Worm (Caenorhabditis elegans) whole organism, L4 larva: ENCODE measurements around the gene Y57E12AL.2.

Experiments
- D1046.2 ChIP-seq: fragments of 200-800 bp; sonication (Bioruptor generic); IDR thresholded peaks from 2 replicates; pipeline ENCODE4 v1.3.6; 2022; ENCODE audit warnings: missing genetic modification characterization, missing compliant biosample characterization
- F10B5.3 ChIP-seq: sonication (generic microtip); optimal IDR thresholded peaks from 2 replicates; lab custom pipeline; 2016; ENCODE audit warnings: mild to moderate bottlenecking, missing genetic modification characterization, missing compliant biosample characterization
- F37D6.2 ChIP-seq: sonication (generic microtip); optimal IDR thresholded peaks from 2 replicates; lab custom pipeline; 2016; ENCODE audit warnings: mild to moderate bottlenecking, missing genetic modification characterization, missing compliant biosample characterization
- R02D3.7 ChIP-seq: fragments of 150-350 bp; sonication (generic microtip); optimal IDR thresholded peaks from 3 replicates; lab custom pipeline; 2014; ENCODE audit warnings: missing biosample characterization, missing genetic modification characterization
- T26A8.4 ChIP-seq: fragments of 200-800 bp; sonication (Bioruptor generic); IDR thresholded peaks from 2 replicates; pipeline ENCODE4 v1.3.6; 2022; ENCODE audit warnings: missing genetic modification characterization, missing compliant biosample characterization
- Y48G9A.11 ChIP-seq: fragments of 200-800 bp; sonication (Bioruptor generic); IDR thresholded peaks from 2 replicates; pipeline ENCODE4 v1.3.6; 2022; ENCODE audit warnings: missing genetic modification reagents, missing genetic modification characterization, missing compliant biosample characterization
- ZK546.5 ChIP-seq, 2 experiments: sonication (generic microtip); optimal IDR thresholded peaks; 2 replicates each; lab custom pipeline; 2017; ENCODE audit warnings: missing biosample characterization in 2 of 2, missing genetic modification characterization in 2 of 2
- aha-1 ChIP-seq: fragments of 150-350 bp; peaks from one replicate; lab custom pipeline; 2014; ENCODE audit warnings: missing biosample characterization, missing genetic modification characterization
- aly-2 ChIP-seq: sonication (generic microtip); optimal IDR thresholded peaks from 2 replicates; lab custom pipeline; 2018; ENCODE audit warnings: missing biosample characterization, missing genetic modification characterization
- ama-1 ChIP-seq: fragments of 150-350 bp; optimal IDR thresholded peaks from 2 replicates; lab custom pipeline; 2014; ENCODE audit warnings: inconsistent platforms, mixed read lengths
- ceh-20 ChIP-seq: fragments of 200-800 bp; sonication (Bioruptor generic); IDR thresholded peaks from 2 replicates; pipeline ENCODE4 v1.3.6; 2022; ENCODE audit warnings: missing genetic modification reagents, missing genetic modification characterization, missing compliant biosample characterization
- daf-12 ChIP-seq: fragments of 150-350 bp; optimal IDR thresholded peaks from 2 replicates; lab custom pipeline; 2014; ENCODE audit warnings: missing biosample characterization, missing genetic modification reagents, missing genetic modification characterization
- daf-19 ChIP-seq: fragments of 200-800 bp; sonication (Bioruptor generic); conservative IDR thresholded peaks from 2 replicates; pipeline ENCODE4 v1.3.6; 2022; ENCODE audit warnings: missing genetic modification characterization, missing compliant biosample characterization
- dmd-6 ChIP-seq: fragments of 200-800 bp; sonication (Bioruptor generic); IDR thresholded peaks from 2 replicates; pipeline ENCODE4 v1.3.6; 2022; ENCODE audit warnings: missing genetic modification reagents, missing genetic modification characterization, missing compliant biosample characterization
- dmd-8 ChIP-seq: fragments of 200-800 bp; sonication (Bioruptor generic); IDR thresholded peaks from 2 replicates; pipeline ENCODE4 v1.3.6; 2022; ENCODE audit warnings: missing genetic modification characterization, missing compliant biosample characterization
- duxl-1 ChIP-seq: sonication (generic microtip); optimal IDR thresholded peaks from 2 replicates; lab custom pipeline; 2016; ENCODE audit warnings: mild to moderate bottlenecking, missing genetic modification characterization, moderate library complexity, missing compliant biosample characterization; ENCODE audit not compliant: poor library complexity
- dve-1 ChIP-seq: sonication (generic microtip); optimal IDR thresholded peaks from 2 replicates; lab custom pipeline; 2017; ENCODE audit warnings: antibody characterized with exemption, mild to moderate bottlenecking, missing genetic modification characterization, missing compliant biosample characterization; ENCODE audit not compliant: insufficient read depth
- egl-27 ChIP-seq: sonication (generic microtip); optimal IDR thresholded peaks from 3 replicates; lab custom pipeline; 2017; ENCODE audit warnings: missing biosample characterization, missing genetic modification reagents, missing genetic modification characterization
- hif-1 ChIP-seq, 2 experiments: sonication (generic microtip); optimal IDR thresholded peaks; 2 replicates each; lab custom pipeline; 2016 to 2017; ENCODE audit warnings: missing compliant biosample characterization in 2 of 2, missing genetic modification characterization in 2 of 2, missing genetic modification reagents in 2 of 2, missing genotype in 2 of 2, mild to moderate bottlenecking in 1 of 2
- lin-1 ChIP-seq: fragments of 200-800 bp; sonication (Bioruptor generic); IDR thresholded peaks from 2 replicates; pipeline ENCODE4 v1.3.6; 2022; ENCODE audit warnings: missing genetic modification reagents, missing genetic modification characterization, missing compliant biosample characterization
- lin-15B ChIP-seq: fragments of 150-350 bp; sonication (generic microtip); optimal IDR thresholded peaks from 3 replicates; lab custom pipeline; 2014; ENCODE audit warnings: missing biosample characterization, missing genetic modification characterization
- lin-38 ChIP-seq: fragments of 200-800 bp; sonication (Bioruptor generic); IDR thresholded peaks from 2 replicates; pipeline ENCODE4 v1.3.6; 2022; ENCODE audit warnings: missing genetic modification reagents, missing genetic modification characterization, missing compliant biosample characterization
- madf-5 ChIP-seq, 2 experiments: fragments of 200-800 bp; sonication (Bioruptor generic); IDR thresholded peaks; 2 replicates each; pipeline ENCODE4 v1.3.6; 2022; ENCODE audit warnings: missing compliant biosample characterization in 2 of 2, missing genetic modification characterization in 2 of 2
- mdt-29 ChIP-seq: fragments of 200-800 bp; sonication (Bioruptor generic); IDR thresholded peaks from 2 replicates; pipeline ENCODE4 v1.3.6; 2022; ENCODE audit warnings: missing genetic modification reagents, missing genetic modification characterization, missing compliant biosample characterization
- mep-1 ChIP-seq: fragments of 150-350 bp; sonication (generic microtip); optimal IDR thresholded peaks from 3 replicates; lab custom pipeline; 2014; ENCODE audit warnings: missing biosample characterization, missing genetic modification characterization
- mes-2 ChIP-seq: sonication (generic microtip); optimal IDR thresholded peaks from 2 replicates; lab custom pipeline; 2016; ENCODE audit warnings: missing genotype, mild to moderate bottlenecking, missing genetic modification characterization, missing compliant biosample characterization; ENCODE audit not compliant: poor library complexity, severe bottlenecking
- nhr-10 ChIP-seq: fragments of 150-350 bp; optimal IDR thresholded peaks from 2 replicates; lab custom pipeline; 2014; ENCODE audit warnings: missing biosample characterization, missing genetic modification characterization
- nhr-11 ChIP-seq: fragments of 150-350 bp; optimal IDR thresholded peaks from 2 replicates; lab custom pipeline; 2014; ENCODE audit warnings: missing biosample characterization, missing genetic modification characterization
- nhr-237 ChIP-seq: sonication (generic microtip); optimal IDR thresholded peaks from 2 replicates; lab custom pipeline; 2017; ENCODE audit warnings: missing biosample characterization, missing genetic modification characterization
- nhr-6 ChIP-seq: fragments of 150-350 bp; optimal IDR thresholded peaks from 2 replicates; lab custom pipeline; 2014; ENCODE audit warnings: missing biosample characterization, missing genetic modification characterization
- nhr-77 ChIP-seq: fragments of 150-350 bp; optimal IDR thresholded peaks from 2 replicates; lab custom pipeline; 2014; ENCODE audit warnings: missing biosample characterization, missing genetic modification characterization
- pha-4 ChIP-seq, 2 experiments: fragments of 150-350 bp in 1 of 2; fragments of 200-800 bp in 1 of 2; sonication (Bioruptor generic) in 1 of 2; IDR thresholded peaks in 1 of 2; optimal IDR thresholded peaks in 1 of 2; 2 replicates each; pipeline versions ENCODE4 v1.3.6 to Lab custom; 2014 to 2022; ENCODE audit warnings: missing genetic modification characterization in 2 of 2, missing genetic modification reagents in 2 of 2, missing biosample characterization in 1 of 2, missing compliant biosample characterization in 1 of 2
- saeg-2 ChIP-seq: fragments of 200-800 bp; sonication (Bioruptor generic); IDR thresholded peaks from 2 replicates; pipeline ENCODE4 v1.3.6; 2022; ENCODE audit warnings: missing genetic modification reagents, missing genetic modification characterization, missing compliant biosample characterization
- set-16 ChIP-seq: fragments of 200-800 bp; sonication (Bioruptor generic); IDR thresholded peaks from 2 replicates; pipeline ENCODE4 v1.3.6; 2022; ENCODE audit warnings: missing genetic modification reagents, missing genetic modification characterization, missing compliant biosample characterization
- skn-1 ChIP-seq: fragments of 150-350 bp; optimal IDR thresholded peaks from 2 replicates; lab custom pipeline; 2014; ENCODE audit warnings: missing biosample characterization, missing genetic modification characterization
- snpc-1.2 ChIP-seq: fragments of 200-800 bp; sonication (Bioruptor generic); IDR thresholded peaks from 2 replicates; pipeline ENCODE4 v1.3.6; 2022; ENCODE audit warnings: missing genetic modification reagents, missing genetic modification characterization, missing compliant biosample characterization
- snpc-4 ChIP-seq: fragments of 150-350 bp; optimal IDR thresholded peaks from 2 replicates; lab custom pipeline; 2014; ENCODE audit warnings: missing biosample characterization, missing genetic modification characterization
- tag-97 ChIP-seq: fragments of 200-800 bp; sonication (Bioruptor generic); IDR thresholded peaks from 2 replicates; pipeline ENCODE4 v1.3.6; 2022; ENCODE audit warnings: missing genetic modification characterization, missing compliant biosample characterization
- unc-130 ChIP-seq: sonication (generic microtip); optimal IDR thresholded peaks from 2 replicates; lab custom pipeline; 2016; ENCODE audit warnings: missing genetic modification reagents, missing genetic modification characterization, missing compliant biosample characterization
- unc-39 ChIP-seq: sonication (generic microtip); optimal IDR thresholded peaks from 2 replicates; lab custom pipeline; 2017; ENCODE audit warnings: missing biosample characterization, missing genetic modification characterization
- unc-62 ChIP-seq, 3 experiments: fragments of 150-350 bp in 1 of 3; sonication (generic microtip); optimal IDR thresholded peaks in 2 of 3; peaks in 1 of 3; 1 replicate in 1 of 3; 2 replicates in 2 of 3; lab custom pipeline; 2014 to 2017; ENCODE audit warnings: missing biosample characterization in 3 of 3, missing genetic modification characterization in 3 of 3, missing genetic modification reagents in 3 of 3, missing genotype in 1 of 3
- vab-7 ChIP-seq: fragments of 200-800 bp; sonication (Bioruptor generic); IDR thresholded peaks from 2 replicates; pipeline ENCODE4 v1.3.6; 2022; ENCODE audit warnings: missing genetic modification reagents, missing genetic modification characterization, missing compliant biosample characterization
- zfp-2 ChIP-seq: sonication (generic microtip); optimal IDR thresholded peaks from 2 replicates; lab custom pipeline; 2016; ENCODE audit warnings: mild to moderate bottlenecking, missing genetic modification characterization, missing compliant biosample characterization
- zfp-3 ChIP-seq: fragments of 200-800 bp; sonication (Bioruptor generic); conservative IDR thresholded peaks from 2 replicates; pipeline ENCODE4 v1.3.6; 2022; ENCODE audit warnings: missing genetic modification reagents, missing genetic modification characterization, missing compliant biosample characterization

Gene Y57E12AL.2

ce11 chrV:7057795-7058194 is at the start of gene Y57E12AL.2:
TSS of gene Y57E12AL.2 (plus strand) at chrV:7058095.
- TF ChIP-seq aha-1 = peak; percentile 21
- TF ChIP-seq, all 104 proteins: peak for 1; not testable (repeated sequence) for 103

DNA sequence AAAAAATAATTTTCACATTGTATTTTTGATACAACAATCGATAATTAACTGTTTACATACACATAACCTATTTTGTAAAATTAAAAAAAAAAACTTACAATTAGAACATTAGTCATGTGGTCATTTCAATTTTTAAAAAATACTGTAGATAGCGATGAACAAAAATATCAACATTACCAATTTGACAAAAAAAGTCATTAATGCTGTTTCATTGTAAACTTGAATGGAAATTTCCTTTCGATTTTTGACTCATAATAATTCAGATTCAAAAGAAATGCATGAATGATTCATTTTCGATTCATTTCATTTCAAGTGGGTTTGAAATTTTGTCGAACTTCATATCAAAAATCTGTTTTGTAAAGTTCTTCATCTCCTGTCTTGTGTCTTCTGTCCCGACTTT is 48.4 kb upstream of the Y57E12AL.2 start, which contains the start of gene C33G8.2:
Gene C33G8.2, plus strand, starts transcription at position 301 of the 400 bp plus-strand sequence.
- TF ChIP-seq R02D3.7 (tag; lab: Kevin White, UChicago) = no peak
- TF ChIP-seq mes-2 (tag; lab: Kevin White, UChicago) = no peak
- TF ChIP-seq Y48G9A.11 = no peak
- no peak for TF ChIP-seq nhr-10 (tag; lab: Kevin White, UChicago)
- TF ChIP-seq skn-1 (tag; lab: Kevin White, UChicago) = no peak
- TF ChIP-seq mep-1 (tag; lab: Kevin White, UChicago) = no peak
- no peak for TF ChIP-seq ama-1 (lab: Kevin White, UChicago)
- TF ChIP-seq snpc-1.2 (GFP tag; lab: Robert Waterston, UW) = no peak
- TF ChIP-seq daf-19 = no peak
- no peak for TF ChIP-seq egl-27
- TF ChIP-seq lin-38 (GFP tag; lab: Robert Waterston, UW) = no peak
- no peak for TF ChIP-seq F10B5.3 (tag; lab: Kevin White, UChicago)
- TF ChIP-seq ZK546.5 (tag; optimal IDR thresholded peaks at IDR 0.05; lab: Kevin White, UChicago) = no peak
- TF ChIP-seq dmd-6 (GFP tag; lab: Robert Waterston, UW) = no peak
- no peak for TF ChIP-seq madf-5 (GFP tag; IDR thresholded peaks at IDR 0.05; lab: Robert Waterston, UW)
- TF ChIP-seq tag-97 (GFP tag; lab: Robert Waterston, UW) = no peak
- TF ChIP-seq lin-15B (tag; lab: Kevin White, UChicago) = no peak
- no peak for TF ChIP-seq dve-1

- TF ChIP-seq snpc-4 (tag; lab: Kevin White, UChicago) (no peak), nhr-237 (tag; lab: Kevin White, UChicago) (no peak), unc-130 (GFP tag; lab: Kevin White, UChicago) (no peak), nhr-10 (tag; lab: Kevin White, UChicago) (no peak), dmd-8 (GFP tag; lab: Robert Waterston, UW) (no peak), zfp-2 (tag; lab: Kevin White, UChicago) (no peak), daf-12 (tag; lab: Kevin White, UChicago) (no peak), Y48G9A.11 (no peak), lin-1 (GFP tag; lab: Robert Waterston, UW) (no peak), nhr-11 (no peak)
Observed at ce11 chrV:7012617-7013016, 45.3 kb upstream of the Y57E12AL.2 start, which contains the start of gene srw-127. TSS of gene srw-127 (plus strand) at chrV:7012917.

- TF ChIP-seq nhr-11 = no peak
- TF ChIP-seq F37D6.2 (tag; lab: Kevin White, UChicago) = no peak
- TF ChIP-seq saeg-2 (GFP tag; lab: Robert Waterston, UW) = no peak
- no peak for TF ChIP-seq hif-1 (tag; optimal IDR thresholded peaks at IDR 0.05; lab: Kevin White, UChicago)
- TF ChIP-seq mdt-29 (GFP tag; lab: Robert Waterston, UW) = no peak
- TF ChIP-seq duxl-1 (tag; lab: Kevin White, UChicago) = no peak
- no peak for TF ChIP-seq ceh-20
- no peak for TF ChIP-seq zfp-3 (GFP tag; lab: Robert Waterston, UW)
- no peak for TF ChIP-seq set-16 (GFP tag; lab: Robert Waterston, UW)
- TF ChIP-seq aly-2 (tag; lab: Kevin White, UChicago) = no peak
- no peak for TF ChIP-seq T26A8.4 (GFP tag; lab: Robert Waterston, UW)
- no peak for TF ChIP-seq unc-62 (GFP tag; optimal IDR thresholded peaks at IDR 0.05 in 1 of 2; lab: Kevin White, UChicago)
- no peak for TF ChIP-seq unc-62 (tag; optimal IDR thresholded peaks at IDR 0.05; lab: Kevin White, UChicago)
- TF ChIP-seq egl-27 = no peak
- TF ChIP-seq vab-7 (GFP tag; lab: Robert Waterston, UW) = no peak
- TF ChIP-seq pha-4 (GFP tag; IDR thresholded peaks at IDR 0.05; lab: Robert Waterston, UW) = no peak
- TF ChIP-seq pha-4 (tag; optimal IDR thresholded peaks at IDR 0.05; lab: Kevin White, UChicago) = no peak
- no peak for TF ChIP-seq D1046.2 (GFP tag; lab: Robert Waterston, UW)
- TF ChIP-seq unc-39 (tag; lab: Kevin White, UChicago) = no peak
- no peak for TF ChIP-seq nhr-77
- TF ChIP-seq nhr-6 (tag; lab: Kevin White, UChicago) = no peak
- TF ChIP-seq, all 104 proteins: peak for 0
Observed at ce11 chrV:7015872-7016271, 42.0 kb upstream of the Y57E12AL.2 start, which contains the start of gene C33G8.13. TSS of gene C33G8.13 (minus strand) at chrV:7015972.
